Fruit fly (Drosophila melanogaster) whole organism, embryonic: ENCODE measurements around the gene CG4004.
A peak's percentile ranks its signal among the peaks of the same experiment; 100 is the strongest.

Experiments used
- Abd-B ChIP-seq: fragments of 200-800 bp; sonication (Bioruptor generic); optimal IDR thresholded peaks from 2 replicates; lab custom pipeline; 2018; ENCODE audit warnings: missing biosample characterization, mild to moderate bottlenecking, missing genetic modification characterization, moderate library complexity
- Antp ChIP-seq: fragments of 200-800 bp; sonication (Bioruptor generic); optimal IDR thresholded peaks from 3 replicates; lab custom pipeline; 2016; ENCODE audit warnings: missing biosample characterization, missing genetic modification characterization
- Atf6 ChIP-seq: fragments of 200-800 bp; sonication (Bioruptor generic); IDR thresholded peaks from 2 replicates; pipeline ENCODE4 v1.3.6; 2022; ENCODE audit warnings: missing biosample characterization, missing genetic modification characterization
- CG10543 ChIP-seq: fragments of 200-800 bp; sonication (Bioruptor generic); optimal IDR thresholded peaks from 3 replicates; lab custom pipeline; 2017; ENCODE audit warnings: missing biosample characterization, mild to moderate bottlenecking, missing genetic modification characterization, moderate library complexity
- CG10979 ChIP-seq: fragments of 200-800 bp; sonication (Bioruptor generic); optimal IDR thresholded peaks from 2 replicates; lab custom pipeline; 2018; ENCODE audit warnings: missing biosample characterization, mild to moderate bottlenecking, missing genetic modification characterization, moderate library complexity
- CG11696 ChIP-seq: fragments of 200-800 bp; sonication (Bioruptor generic); IDR thresholded peaks from 2 replicates; pipeline ENCODE4 v1.3.6; 2022; ENCODE audit warnings: missing biosample characterization, missing genetic modification characterization
- CG12071 ChIP-seq: fragments of 200-800 bp; sonication (Bioruptor generic); optimal IDR thresholded peaks from 3 replicates; lab custom pipeline; 2018; ENCODE audit warnings: missing biosample characterization, mild to moderate bottlenecking, missing genetic modification characterization
- CG12219 ChIP-seq: fragments of 200-800 bp; sonication (Bioruptor generic); optimal IDR thresholded peaks from 3 replicates; lab custom pipeline; 2018; ENCODE audit warnings: missing biosample characterization, mild to moderate bottlenecking, missing genetic modification characterization
- CG15269 ChIP-seq: fragments of 200-800 bp; sonication (Bioruptor generic); optimal IDR thresholded peaks from 2 replicates; lab custom pipeline; 2018; ENCODE audit warnings: missing biosample characterization, mild to moderate bottlenecking, missing genetic modification characterization, moderate library complexity
- CG15601 ChIP-seq: fragments of 200-800 bp; sonication (Bioruptor generic); optimal IDR thresholded peaks from 3 replicates; lab custom pipeline; 2019; ENCODE audit warnings: missing biosample characterization, mild to moderate bottlenecking, missing genetic modification characterization, moderate library complexity
- CG1647 ChIP-seq: fragments of 200-800 bp; sonication (Bioruptor generic); optimal IDR thresholded peaks from 3 replicates; lab custom pipeline; 2016; ENCODE audit warnings: missing biosample characterization, missing genetic modification characterization
- CG18262 ChIP-seq: fragments of 200-800 bp; optimal IDR thresholded peaks from 3 replicates; lab custom pipeline; 2019; ENCODE audit warnings: missing biosample characterization, mild to moderate bottlenecking, missing genetic modification characterization, moderate library complexity
- CG2120 ChIP-seq: fragments of 200-800 bp; sonication (Bioruptor generic); optimal IDR thresholded peaks from 3 replicates; lab custom pipeline; 2016; ENCODE audit warnings: missing biosample characterization, missing genetic modification characterization
- CG31365 ChIP-seq: fragments of 200-800 bp; sonication (Bioruptor generic); optimal IDR thresholded peaks from 2 replicates; lab custom pipeline; 2018; ENCODE audit warnings: missing biosample characterization, mild to moderate bottlenecking, missing genetic modification characterization
- CG33213 ChIP-seq: fragments of 200-800 bp; sonication (Bioruptor generic); optimal IDR thresholded peaks from 3 replicates; lab custom pipeline; 2016; ENCODE audit warnings: missing biosample characterization, missing genetic modification characterization
- CG34224 ChIP-seq: fragments of 200-800 bp; sonication (Bioruptor generic); IDR thresholded peaks from 3 replicates; pipeline ENCODE4 v1.3.6; 2022; ENCODE audit warnings: missing biosample characterization, missing genetic modification characterization; ENCODE audit not compliant: partially characterized antibody
- CG4730 ChIP-seq: fragments of 200-800 bp; sonication (Bioruptor generic); IDR thresholded peaks from 2 replicates; pipeline ENCODE4 v1.3.6; 2022; ENCODE audit warnings: missing biosample characterization, missing genetic modification characterization
- CG4820 ChIP-seq: fragments of 200-800 bp; sonication (Bioruptor generic); optimal IDR thresholded peaks from 3 replicates; lab custom pipeline; 2016; ENCODE audit warnings: missing biosample characterization, missing genetic modification characterization
- CG7745 ChIP-seq: fragments of 200-800 bp; sonication (Bioruptor generic); optimal IDR thresholded peaks from 2 replicates; lab custom pipeline; 2018; ENCODE audit warnings: missing biosample characterization, mild to moderate bottlenecking, missing genetic modification characterization, moderate library complexity
- CG9727 ChIP-seq: fragments of 200-800 bp; sonication (Bioruptor generic); optimal IDR thresholded peaks from 3 replicates; lab custom pipeline; 2017; ENCODE audit warnings: missing biosample characterization, mild to moderate bottlenecking, missing genetic modification characterization
- CG9876 ChIP-seq: fragments of 200-800 bp; sonication (Bioruptor generic); optimal IDR thresholded peaks from 2 replicates; lab custom pipeline; 2016; ENCODE audit warnings: missing biosample characterization, missing genetic modification characterization
- Dbx ChIP-seq: fragments of 200-800 bp; sonication (Bioruptor generic); IDR thresholded peaks from 3 replicates; pipeline ENCODE4 v1.3.6; 2022; ENCODE audit warnings: missing biosample characterization, missing genetic modification characterization
- E2f1 ChIP-seq: fragments of 200-800 bp; sonication (Bioruptor generic); IDR thresholded peaks from 2 replicates; pipeline ENCODE4 v1.3.6; 2022; ENCODE audit warnings: missing biosample characterization, missing genetic modification characterization
- Gug ChIP-seq: fragments of 200-800 bp; sonication (Bioruptor generic); IDR thresholded peaks from 4 replicates; pipeline ENCODE4 v1.3.6; 2022; ENCODE audit warnings: missing biosample characterization, missing genetic modification characterization
- H15 ChIP-seq: fragments of 200-800 bp; sonication (Bioruptor generic); IDR thresholded peaks from 3 replicates; pipeline ENCODE4 v1.3.6; 2022; ENCODE audit warnings: missing biosample characterization, missing genetic modification characterization
- Hmx ChIP-seq: fragments of 200-800 bp; sonication (Bioruptor generic); optimal IDR thresholded peaks from 2 replicates; lab custom pipeline; 2016; ENCODE audit warnings: missing biosample characterization, missing genetic modification characterization
- Hsf ChIP-seq: fragments of 200-800 bp; sonication (Bioruptor generic); optimal IDR thresholded peaks from 3 replicates; lab custom pipeline; 2016; ENCODE audit warnings: missing biosample characterization, missing genetic modification characterization
- NK7.1 ChIP-seq: fragments of 200-800 bp; sonication (Bioruptor generic); optimal IDR thresholded peaks from 3 replicates; lab custom pipeline; 2016; ENCODE audit warnings: missing biosample characterization, missing genetic modification characterization
- NfI ChIP-seq: fragments of 200-800 bp; sonication (Bioruptor generic); optimal IDR thresholded peaks from 3 replicates; lab custom pipeline; 2018; ENCODE audit warnings: missing biosample characterization, mild to moderate bottlenecking, missing genetic modification characterization, moderate library complexity
- ase ChIP-seq: fragments of 200-800 bp; sonication (Bioruptor generic); IDR thresholded peaks from 3 replicates; pipeline ENCODE4 v1.3.6; 2022; ENCODE audit warnings: missing biosample characterization, missing genetic modification characterization
- btn ChIP-seq: fragments of 200-800 bp; sonication (Bioruptor generic); optimal IDR thresholded peaks from 2 replicates; lab custom pipeline; 2016; ENCODE audit warnings: missing biosample characterization, missing genetic modification characterization
- cas ChIP-seq: fragments of 200-800 bp; sonication (Bioruptor generic); IDR thresholded peaks from 2 replicates; pipeline ENCODE4 v1.3.6; 2022; ENCODE audit warnings: missing biosample characterization, missing genetic modification characterization
- caup ChIP-seq: fragments of 200-800 bp; sonication (Bioruptor generic); optimal IDR thresholded peaks from 3 replicates; lab custom pipeline; 2017; ENCODE audit warnings: missing biosample characterization, mild to moderate bottlenecking, missing genetic modification characterization, moderate library complexity; ENCODE audit not compliant: severe bottlenecking
- chn ChIP-seq: fragments of 200-800 bp; sonication (Bioruptor generic); optimal IDR thresholded peaks from 2 replicates; lab custom pipeline; 2016; ENCODE audit warnings: missing biosample characterization, missing genetic modification characterization
- crc ChIP-seq: fragments of 200-800 bp; sonication (Bioruptor generic); optimal IDR thresholded peaks from 2 replicates; lab custom pipeline; 2016; ENCODE audit warnings: missing biosample characterization, missing genetic modification characterization
- dati ChIP-seq: fragments of 200-800 bp; sonication (Bioruptor generic); IDR thresholded peaks from 2 replicates; pipeline ENCODE4 v1.3.6; 2022; ENCODE audit warnings: missing biosample characterization, missing genetic modification characterization
- fd3F ChIP-seq: fragments of 200-800 bp; sonication (Bioruptor generic); optimal IDR thresholded peaks from 2 replicates; lab custom pipeline; 2018; ENCODE audit warnings: missing biosample characterization, mild to moderate bottlenecking, missing genetic modification characterization, moderate library complexity
- fru ChIP-seq: fragments of >200 bp; optimal IDR thresholded peaks from 2 replicates; lab custom pipeline; 2017
- gce ChIP-seq: fragments of 200-800 bp; sonication (Bioruptor generic); IDR thresholded peaks from 3 replicates; pipeline ENCODE4 v1.3.6; 2022; ENCODE audit warnings: missing biosample characterization, missing genetic modification characterization
- hbn ChIP-seq: fragments of 200-800 bp; sonication (Bioruptor generic); IDR thresholded peaks from 2 replicates; pipeline ENCODE4 v1.3.6; 2022; ENCODE audit warnings: missing biosample characterization, missing genetic modification characterization; ENCODE audit not compliant: partially characterized antibody
- her ChIP-seq: fragments of 200-800 bp; sonication (Bioruptor generic); optimal IDR thresholded peaks from 2 replicates; lab custom pipeline; 2016; ENCODE audit warnings: missing biosample characterization, missing genetic modification characterization
- oc ChIP-seq: fragments of 200-800 bp; sonication (Bioruptor generic); optimal IDR thresholded peaks from 2 replicates; lab custom pipeline; 2018; ENCODE audit warnings: missing biosample characterization, mild to moderate bottlenecking, missing genetic modification characterization, moderate library complexity
- pnt ChIP-seq: fragments of 200-800 bp; sonication (Bioruptor generic); optimal IDR thresholded peaks from 3 replicates; lab custom pipeline; 2016; ENCODE audit warnings: missing biosample characterization, missing genetic modification characterization
- prd ChIP-seq, 3 experiments: fragments of >200 bp in 2 of 3; fragments of 200-800 bp in 1 of 3; sonication (Bioruptor generic) in 1 of 3; optimal IDR thresholded peaks in 2 of 3; IDR thresholded peaks in 1 of 3; 2 replicates in 2 of 3; 3 replicates in 1 of 3; pipeline versions ENCODE4 v1.3.6 to Lab custom; 2017 to 2022; ENCODE audit warnings: missing biosample characterization in 1 of 3, missing genetic modification characterization in 1 of 3
- so ChIP-seq: fragments of 200-800 bp; sonication (Bioruptor generic); IDR thresholded peaks from 3 replicates; pipeline ENCODE4 v1.3.6; 2022; ENCODE audit warnings: missing biosample characterization, missing genetic modification characterization
- sob ChIP-seq: fragments of 200-800 bp; sonication (Bioruptor generic); IDR thresholded peaks from 2 replicates; pipeline ENCODE4 v1.3.6; 2022; ENCODE audit warnings: missing biosample characterization, missing genetic modification characterization
- zfh1 ChIP-seq: fragments of 200-800 bp; sonication (Bioruptor generic); IDR thresholded peaks from 3 replicates; pipeline ENCODE4 v1.3.6; 2022; ENCODE audit warnings: missing biosample characterization, missing genetic modification characterization

The CG4004 gene

dm6 chrX:12734710-12735462, 9.1 kb upstream of the CG4004 start (continued):
- TF ChIP-seq crc (GFP tag; lab: Kevin White, UChicago) (no peak), gce (GFP tag; lab: Robert Waterston, UW) (peak; percentile 48; the same call in 1 of the 3 replicates), Atf6 (GFP tag; lab: Robert Waterston, UW) (peak; percentile 89), dati (GFP tag; lab: Robert Waterston, UW) (peak; percentile 39; the same call in 1 of the 2 replicates), Antp (GFP tag; lab: Kevin White, UChicago) (no peak), H15 (peak; percentile 81), Dbx (GFP tag; lab: Robert Waterston, UW) (peak; percentile 92), Gug (GFP tag; lab: Robert Waterston, UW) (peak; percentile 60; the same call in 3 of the 4 replicates), CG15269 (tag; lab: Kevin White, UChicago) (peak; percentile 96), fd3F (GFP tag; lab: Kevin White, UChicago) (peak; percentile 91), btn (no peak), CG18262 (tag; lab: Kevin White, UChicago) (peak; percentile 90), Abd-B (peak; percentile 87), so (GFP tag; lab: Robert Waterston, UW) (peak; percentile 78; the same call in 2 of the 3 replicates), prd (optimal IDR thresholded peaks at IDR 0.05; lab: Kevin White, UChicago) (no peak), prd (GFP tag; IDR thresholded peaks at IDR 0.05; lab: Robert Waterston, UW) (peak; percentile 92), chn (GFP tag; lab: Kevin White, UChicago) (no peak), E2f1 (peak; percentile 90), CG11696 (no peak), CG10543 (GFP tag; lab: Kevin White, UChicago) (peak; percentile 96), CG9727 (GFP tag; lab: Kevin White, UChicago) (peak; percentile 81), CG15601 (tag; lab: Kevin White, UChicago) (peak; percentile 85), oc (tag; lab: Kevin White, UChicago) (peak; percentile 88), fru (no peak), CG33213 (GFP tag; lab: Kevin White, UChicago) (no peak), sob (GFP tag; lab: Robert Waterston, UW) (peak; percentile 82), cas (GFP tag; lab: Robert Waterston, UW) (peak; percentile 57; the same call in 1 of the 2 replicates), hbn (GFP tag; lab: Robert Waterston, UW) (no peak), CG9876 (GFP tag; lab: Kevin White, UChicago) (no peak), CG4820 (peak; percentile 76), NK7.1 (GFP tag; lab: Kevin White, UChicago) (no peak), Hmx (GFP tag; lab: Kevin White, UChicago) (peak; percentile 1), her (GFP tag; lab: Kevin White, UChicago) (no peak)

dm6 chrX:12735478-12736428, 8.3 kb upstream of the CG4004 start:
- TF ChIP-seq CG12219 (peak; percentile 93), NfI (GFP tag; lab: Kevin White, UChicago) (peak; percentile 94), CG10979 (peak; percentile 94), caup (GFP tag; lab: Kevin White, UChicago) (peak; percentile 89), ase (peak; percentile 67; the same call in 1 of the 3 replicates), CG2120 (GFP tag; lab: Kevin White, UChicago) (peak; percentile 96), CG31365 (tag; lab: Kevin White, UChicago) (peak; percentile 66), cas (GFP tag; lab: Robert Waterston, UW) (0 out of 2 replicates have a peak, but pooled peaks have one; percentile 5), CG7745 (tag; lab: Kevin White, UChicago) (no peak), CG12071 (GFP tag; lab: Kevin White, UChicago) (peak; percentile 77), Hsf (peak; percentile 96), CG4730 (peak; percentile 82), CG1647 (GFP tag; lab: Kevin White, UChicago) (peak; percentile 74), pnt (GFP tag; lab: Kevin White, UChicago) (peak; percentile 87), zfh1 (GFP tag; lab: Robert Waterston, UW) (peak; percentile 80), CG34224 (GFP tag; lab: Robert Waterston, UW) (no peak)
